Worm (Caenorhabditis elegans) whole organism, L4 larva: ENCODE results near the gene C09E7.4.
A peak's percentile ranks its signal among the peaks of the same experiment; 100 is the strongest.

ENCODE experiments used
- F26F4.8 ChIP-seq: fragments of 200-800 bp; sonication (Bioruptor generic); conservative IDR thresholded peaks from 2 replicates; pipeline ENCODE4 v1.3.6; 2022; ENCODE audit warnings: missing genetic modification characterization, missing compliant biosample characterization
- R02D3.7 ChIP-seq: fragments of 150-350 bp; sonication (generic microtip); optimal IDR thresholded peaks from 3 replicates; lab custom pipeline; 2014; ENCODE audit warnings: missing biosample characterization, missing genetic modification characterization
- T20F7.1 ChIP-seq: fragments of 200-800 bp; sonication (Bioruptor generic); optimal IDR thresholded peaks from 2 replicates; lab custom pipeline; 2018; ENCODE audit warnings: mild to moderate bottlenecking, missing genetic modification characterization, missing compliant biosample characterization
- Y48G9A.11 ChIP-seq: fragments of 200-800 bp; sonication (Bioruptor generic); IDR thresholded peaks from 2 replicates; pipeline ENCODE4 v1.3.6; 2022; ENCODE audit warnings: missing genetic modification reagents, missing genetic modification characterization, missing compliant biosample characterization
- aha-1 ChIP-seq: fragments of 150-350 bp; peaks from one replicate; lab custom pipeline; 2014; ENCODE audit warnings: missing biosample characterization, missing genetic modification characterization
- aly-2 ChIP-seq: sonication (generic microtip); optimal IDR thresholded peaks from 2 replicates; lab custom pipeline; 2018; ENCODE audit warnings: missing biosample characterization, missing genetic modification characterization
- ceh-32 ChIP-seq: sonication (generic microtip); optimal IDR thresholded peaks from 2 replicates; lab custom pipeline; 2016; ENCODE audit warnings: mild to moderate bottlenecking, missing genetic modification characterization, missing compliant biosample characterization; ENCODE audit not compliant: poor library complexity
- cey-2 ChIP-seq: sonication (generic microtip); optimal IDR thresholded peaks from 3 replicates; lab custom pipeline; 2017; ENCODE audit warnings: missing genetic modification characterization, mild to moderate bottlenecking, missing compliant biosample characterization, antibody characterized with exemption, borderline replicate concordance; ENCODE audit not compliant: insufficient read depth
- daf-12 ChIP-seq: fragments of 150-350 bp; optimal IDR thresholded peaks from 2 replicates; lab custom pipeline; 2014; ENCODE audit warnings: missing biosample characterization, missing genetic modification reagents, missing genetic modification characterization
- dmd-6 ChIP-seq: fragments of 200-800 bp; sonication (Bioruptor generic); IDR thresholded peaks from 2 replicates; pipeline ENCODE4 v1.3.6; 2022; ENCODE audit warnings: missing genetic modification reagents, missing genetic modification characterization, missing compliant biosample characterization
- dpl-1 ChIP-seq: fragments of 150-350 bp; optimal IDR thresholded peaks from 2 replicates; lab custom pipeline; 2014; ENCODE audit warnings: missing biosample characterization, missing genetic modification reagents, missing genetic modification characterization
- dve-1 ChIP-seq: sonication (generic microtip); optimal IDR thresholded peaks from 2 replicates; lab custom pipeline; 2017; ENCODE audit warnings: antibody characterized with exemption, mild to moderate bottlenecking, missing genetic modification characterization, missing compliant biosample characterization; ENCODE audit not compliant: insufficient read depth
- gei-8 ChIP-seq: fragments of 200-800 bp; sonication (Bioruptor generic); optimal IDR thresholded peaks from 2 replicates; lab custom pipeline; 2018; ENCODE audit warnings: mild to moderate bottlenecking, missing genetic modification characterization, missing compliant biosample characterization
- hlh-11 ChIP-seq: fragments of 200-800 bp; sonication (Bioruptor generic); optimal IDR thresholded peaks from 2 replicates; lab custom pipeline; 2018; ENCODE audit warnings: mild to moderate bottlenecking, missing genetic modification characterization, missing compliant biosample characterization
- hlh-30 ChIP-seq: sonication (generic microtip); optimal IDR thresholded peaks from 2 replicates; lab custom pipeline; 2017; ENCODE audit warnings: antibody characterized with exemption, mild to moderate bottlenecking, missing genetic modification characterization, missing compliant biosample characterization; ENCODE audit not compliant: insufficient read depth
- lim-7 ChIP-seq: fragments of 200-800 bp; sonication (Bioruptor generic); IDR thresholded peaks from 2 replicates; pipeline ENCODE4 v1.3.6; 2022; ENCODE audit warnings: missing genetic modification characterization, missing compliant biosample characterization
- lin-15B ChIP-seq: fragments of 150-350 bp; sonication (generic microtip); optimal IDR thresholded peaks from 3 replicates; lab custom pipeline; 2014; ENCODE audit warnings: missing biosample characterization, missing genetic modification characterization
- lsy-2 ChIP-seq, 2 experiments: fragments of 150-350 bp in 1 of 2; sonication (generic microtip) in 1 of 2; optimal IDR thresholded peaks; 2 replicates each; lab custom pipeline; 2014 to 2017; ENCODE audit warnings: missing biosample characterization in 2 of 2, missing genetic modification characterization in 2 of 2
- mdl-1 ChIP-seq, 2 experiments: fragments of 150-350 bp in 1 of 2; sonication (generic microtip) in 1 of 2; optimal IDR thresholded peaks; 2 replicates each; lab custom pipeline; 2014 to 2017; ENCODE audit warnings: missing biosample characterization in 2 of 2, missing genetic modification characterization in 2 of 2
- mxl-3 ChIP-seq: fragments of 200-800 bp; sonication (Bioruptor generic); optimal IDR thresholded peaks from 2 replicates; lab custom pipeline; 2018; ENCODE audit warnings: mild to moderate bottlenecking, missing genetic modification characterization, missing compliant biosample characterization
- nhr-102 ChIP-seq: sonication (generic microtip); optimal IDR thresholded peaks from 2 replicates; lab custom pipeline; 2016; ENCODE audit warnings: mild to moderate bottlenecking, missing genetic modification characterization, moderate library complexity, missing compliant biosample characterization
- nhr-25 ChIP-seq: sonication (generic microtip); optimal IDR thresholded peaks from 2 replicates; lab custom pipeline; 2017; ENCODE audit warnings: missing genetic modification characterization, mild to moderate bottlenecking, missing compliant biosample characterization, antibody characterized with exemption, moderate library complexity, borderline replicate concordance; ENCODE audit not compliant: insufficient read depth
- nhr-28 ChIP-seq: fragments of 150-350 bp; optimal IDR thresholded peaks from 2 replicates; lab custom pipeline; 2014; ENCODE audit warnings: missing biosample characterization, missing genetic modification characterization
- nhr-77 ChIP-seq: fragments of 150-350 bp; optimal IDR thresholded peaks from 2 replicates; lab custom pipeline; 2014; ENCODE audit warnings: missing biosample characterization, missing genetic modification characterization
- php-3 ChIP-seq: fragments of 200-800 bp; sonication (Bioruptor generic); IDR thresholded peaks from 2 replicates; pipeline ENCODE4 v1.3.6; 2022; ENCODE audit warnings: missing genetic modification reagents, missing genetic modification characterization, missing compliant biosample characterization
- pqm-1 ChIP-seq: sonication (generic microtip); optimal IDR thresholded peaks from 2 replicates; lab custom pipeline; 2017; ENCODE audit warnings: missing biosample characterization, missing genetic modification characterization
- rbr-2 ChIP-seq: sonication (generic microtip); optimal IDR thresholded peaks from 2 replicates; lab custom pipeline; 2016; ENCODE audit warnings: missing genotype, missing genetic modification characterization, missing compliant biosample characterization
- set-16 ChIP-seq: fragments of 200-800 bp; sonication (Bioruptor generic); IDR thresholded peaks from 2 replicates; pipeline ENCODE4 v1.3.6; 2022; ENCODE audit warnings: missing genetic modification reagents, missing genetic modification characterization, missing compliant biosample characterization
- spr-1 ChIP-seq: sonication (generic microtip); optimal IDR thresholded peaks from 2 replicates; lab custom pipeline; 2016; ENCODE audit warnings: mild to moderate bottlenecking, missing genetic modification characterization, missing compliant biosample characterization
- spr-3 ChIP-seq: fragments of 200-800 bp; sonication (Bioruptor generic); optimal IDR thresholded peaks from 2 replicates; lab custom pipeline; 2018; ENCODE audit warnings: mild to moderate bottlenecking, missing genetic modification characterization, missing compliant biosample characterization
- tag-97 ChIP-seq: fragments of 200-800 bp; sonication (Bioruptor generic); IDR thresholded peaks from 2 replicates; pipeline ENCODE4 v1.3.6; 2022; ENCODE audit warnings: missing genetic modification characterization, missing compliant biosample characterization
- tra-1 ChIP-seq: fragments of 200-800 bp; sonication (Bioruptor generic); IDR thresholded peaks from 2 replicates; pipeline ENCODE4 v1.3.6; 2022; ENCODE audit warnings: missing genetic modification reagents, missing genetic modification characterization, missing compliant biosample characterization
- unc-62 ChIP-seq, 3 experiments: fragments of 150-350 bp in 1 of 3; sonication (generic microtip); optimal IDR thresholded peaks in 2 of 3; peaks in 1 of 3; 1 replicate in 1 of 3; 2 replicates in 2 of 3; lab custom pipeline; 2014 to 2017; ENCODE audit warnings: missing biosample characterization in 3 of 3, missing genetic modification characterization in 3 of 3, missing genetic modification reagents in 3 of 3, missing genotype in 1 of 3
- zfp-2 ChIP-seq: sonication (generic microtip); optimal IDR thresholded peaks from 2 replicates; lab custom pipeline; 2016; ENCODE audit warnings: mild to moderate bottlenecking, missing genetic modification characterization, missing compliant biosample characterization
- zfp-3 ChIP-seq: fragments of 200-800 bp; sonication (Bioruptor generic); conservative IDR thresholded peaks from 2 replicates; pipeline ENCODE4 v1.3.6; 2022; ENCODE audit warnings: missing genetic modification reagents, missing genetic modification characterization, missing compliant biosample characterization
- ztf-11 ChIP-seq: fragments of 150-350 bp; optimal IDR thresholded peaks from 2 replicates; lab custom pipeline; 2014; ENCODE audit warnings: missing biosample characterization, missing genetic modification characterization

The C09E7.4 gene

DNA sequence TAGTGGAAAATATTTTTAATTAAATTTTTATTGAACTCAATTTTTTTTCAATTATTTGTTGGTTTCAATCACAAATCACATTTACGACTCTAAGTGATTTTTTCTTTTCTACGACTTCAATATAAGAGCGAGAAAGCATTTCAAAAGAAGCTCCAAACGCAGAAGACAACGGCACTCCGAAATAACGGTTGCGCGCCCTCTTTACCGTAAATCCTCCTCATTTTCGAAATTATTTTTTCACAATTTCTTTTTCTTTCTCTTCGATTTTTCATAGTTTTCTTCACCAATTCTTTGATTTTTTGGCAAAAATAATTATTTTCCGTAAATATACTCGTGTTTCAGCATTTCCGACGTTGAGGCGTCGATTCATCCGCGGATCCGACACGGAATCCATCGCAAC, 32.6 kb downstream of the C09E7.4 start:
- peak; percentile 95 for TF ChIP-seq Y48G9A.11 (GFP tag; lab: Robert Waterston, UW)
- TF ChIP-seq, all 104 proteins: peak for 1; not testable (repeated sequence) for 103

DNA sequence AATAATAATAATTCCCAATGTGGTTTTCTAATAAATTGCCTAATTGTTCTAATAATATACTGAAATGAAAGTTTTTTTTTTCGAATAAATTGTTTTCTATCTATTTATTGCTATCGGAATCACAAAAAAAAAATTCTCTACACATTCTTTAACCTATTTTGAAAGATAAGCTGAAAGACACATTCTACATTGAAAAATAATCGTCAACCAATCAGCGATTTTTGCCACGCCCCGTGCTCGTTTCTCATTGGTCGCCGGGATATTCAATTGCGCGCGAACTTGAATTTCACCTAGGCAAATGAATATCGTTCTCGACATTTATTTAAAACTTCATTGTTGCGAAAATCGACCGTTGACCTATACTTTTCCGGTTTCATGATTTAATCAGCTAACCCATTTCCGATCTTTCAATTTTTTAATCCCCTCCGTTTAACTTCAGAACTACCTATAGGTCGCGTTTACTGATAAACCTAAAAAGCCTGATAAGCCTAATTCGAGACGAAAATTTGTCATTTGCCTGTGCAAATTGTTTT, 36.7 kb downstream of the C09E7.4 start, which contains the start of gene F23F12.3:
Gene F23F12.3 (plus strand): TSS at position 483 of the 533 bp plus-strand sequence.
- no peak for TF ChIP-seq ceh-32
- TF ChIP-seq ztf-11 (tag; lab: Kevin White, UChicago), result no peak
- peak; percentile 29 for TF ChIP-seq pqm-1 (tag; lab: Kevin White, UChicago)
- TF ChIP-seq gei-8 (GFP tag; lab: Kevin White, UChicago), result no peak
- TF ChIP-seq spr-3 (GFP tag; lab: Kevin White, UChicago), result no peak
- peak; percentile 21; the same call in 1 of the 2 replicates for TF ChIP-seq dmd-6 (GFP tag; lab: Robert Waterston, UW)
- peak; percentile 74 for TF ChIP-seq aha-1 (tag; lab: Kevin White, UChicago)
- TF ChIP-seq nhr-102 (tag; lab: Kevin White, UChicago), result no peak
- TF ChIP-seq lsy-2 (tag; optimal IDR thresholded peaks at IDR 0.05; lab: Kevin White, UChicago), result no peak
- no peak for TF ChIP-seq aly-2 (tag; lab: Kevin White, UChicago)

DNA sequence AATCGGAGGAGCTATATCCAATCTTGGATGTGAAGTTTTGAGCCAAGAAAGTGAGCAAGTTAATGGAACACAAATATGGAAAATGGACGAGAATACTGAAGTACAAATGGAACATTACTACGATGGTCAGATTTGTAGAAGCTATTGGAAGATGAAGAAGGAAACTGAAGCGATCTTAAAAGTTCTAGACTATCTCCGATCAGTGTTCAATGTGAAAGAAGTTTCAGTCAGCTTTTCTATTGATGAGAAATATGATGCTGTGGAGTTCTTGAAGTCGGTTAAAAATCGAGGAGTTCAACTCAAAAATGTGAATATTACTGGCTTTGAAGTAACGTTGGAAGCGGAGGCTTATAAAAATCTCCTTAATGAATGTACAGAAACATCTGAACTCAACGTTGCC, 37.7 kb downstream of the C09E7.4 start:
- TF ChIP-seq daf-12 (tag; lab: Kevin White, UChicago), result no peak
- TF ChIP-seq tag-97 (GFP tag; lab: Robert Waterston, UW), result no peak
- TF ChIP-seq set-16 (GFP tag; lab: Robert Waterston, UW), result no peak
- TF ChIP-seq gei-8 (GFP tag; lab: Kevin White, UChicago), result no peak
- TF ChIP-seq lim-7 (GFP tag; lab: Robert Waterston, UW), result no peak
- peak in 1 of 2 experiments; percentile 92 for TF ChIP-seq unc-62 (GFP tag; optimal IDR thresholded peaks at IDR 0.05 in 1 of 2; lab: Kevin White, UChicago)
- no peak for TF ChIP-seq unc-62 (tag; optimal IDR thresholded peaks at IDR 0.05; lab: Kevin White, UChicago)
- TF ChIP-seq R02D3.7 (tag; lab: Kevin White, UChicago), result no peak
- TF ChIP-seq tra-1 (GFP tag; lab: Robert Waterston, UW), result no peak
- TF ChIP-seq, all 104 proteins: peak for 1

DNA sequence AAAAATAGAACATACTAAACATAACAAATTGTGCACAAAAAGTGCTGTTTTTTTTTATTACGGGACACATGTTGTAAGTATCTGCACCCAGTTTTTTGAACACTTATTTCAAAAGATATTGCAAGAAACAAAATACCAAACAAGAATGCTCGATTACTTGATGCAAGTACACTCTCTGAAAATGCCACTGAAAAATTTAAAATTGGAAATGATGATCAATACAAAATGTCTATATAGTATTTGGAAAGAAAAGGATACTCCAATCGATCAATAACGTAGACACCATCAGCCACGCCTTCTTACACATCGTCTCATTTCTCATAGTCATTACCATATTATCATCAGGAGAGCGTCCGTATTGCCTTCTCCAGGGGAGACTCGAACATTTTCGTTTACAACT, 38.6 kb downstream of the C09E7.4 start, which contains the start of gene sdz-15:
Gene sdz-15 (plus strand): TSS at position 301 of the 400 bp plus-strand sequence.
- TF ChIP-seq nhr-77 (tag; lab: Kevin White, UChicago) (no peak), cey-2 (no peak), zfp-3 (GFP tag; lab: Robert Waterston, UW) (no peak), T20F7.1 (GFP tag; lab: Kevin White, UChicago) (no peak)

DNA sequence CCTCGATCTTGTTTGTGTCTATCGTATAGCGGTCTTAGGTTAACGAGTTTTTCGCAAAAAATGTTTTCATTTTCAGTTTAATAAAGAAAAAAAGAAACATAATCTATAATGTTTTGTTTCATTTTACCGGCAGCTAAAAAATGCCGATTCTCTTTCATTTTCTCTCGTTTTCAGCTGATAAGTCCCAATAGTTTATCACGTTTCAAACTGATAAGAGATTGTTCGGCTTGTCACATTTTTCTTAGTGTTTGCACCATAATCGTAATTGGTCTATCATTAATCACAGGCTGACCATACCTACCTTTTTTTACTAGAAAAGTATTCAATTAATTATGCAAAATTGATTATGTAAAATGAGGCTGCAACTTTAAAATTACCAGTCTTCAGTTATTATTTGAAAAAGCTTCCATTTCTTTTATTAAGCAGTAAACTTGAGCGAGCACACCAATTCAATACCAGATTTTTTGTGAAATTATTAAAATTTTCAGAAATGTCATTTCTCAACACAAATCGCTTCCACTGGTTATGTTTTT, 41.5 kb downstream of the C09E7.4 start, which contains the start of gene F23F12.13:
Gene F23F12.13 (plus strand): TSS at position 483 of the 533 bp plus-strand sequence.
- TF ChIP-seq php-3 (GFP tag; lab: Robert Waterston, UW) (no peak), nhr-102 (tag; lab: Kevin White, UChicago) (no peak), nhr-25 (tag; lab: Kevin White, UChicago) (no peak), mdl-1 (tag; optimal IDR thresholded peaks at IDR 0.05; lab: Kevin White, UChicago) (no peak), dve-1 (tag; lab: Kevin White, UChicago) (peak; percentile 58), cey-2 (no peak), dmd-6 (GFP tag; lab: Robert Waterston, UW) (peak; percentile 53; the same call in 1 of the 2 replicates), hlh-30 (peak; percentile 52), lin-15B (tag; lab: Kevin White, UChicago) (no peak), dpl-1 (GFP tag; lab: Kevin White, UChicago) (no peak), unc-62 (GFP tag; optimal IDR thresholded peaks at IDR 0.05 in 1 of 2; lab: Kevin White, UChicago) (no peak), unc-62 (tag; optimal IDR thresholded peaks at IDR 0.05; lab: Kevin White, UChicago) (no peak), zfp-2 (no peak), nhr-28 (tag; lab: Kevin White, UChicago) (peak; percentile 37), pqm-1 (tag; lab: Kevin White, UChicago) (peak; percentile 73), hlh-11 (tag; lab: Kevin White, UChicago) (peak; percentile 41), rbr-2 (tag; lab: Kevin White, UChicago) (no peak), F26F4.8 (GFP tag; lab: Robert Waterston, UW) (no peak), spr-1 (tag; lab: Kevin White, UChicago) (no peak), mxl-3 (GFP tag; lab: Kevin White, UChicago) (no peak)
